Fruit fly (Drosophila melanogaster) whole organism, adult: Measurements from ENCODE around the gene CG14015.
A peak's percentile ranks its signal among the peaks of the same experiment; 100 is the strongest.

Experiments used
- CG11617 ChIP-seq: fragments of 200-800 bp; sonication (Bioruptor generic); optimal IDR thresholded peaks from 2 replicates; lab custom pipeline; 2017; ENCODE audit warnings: mild to moderate bottlenecking, missing biosample characterization, missing genetic modification reagents, missing genetic modification characterization
- CG1620 ChIP-seq: fragments of 200-800 bp; sonication (Bioruptor generic); optimal IDR thresholded peaks from 2 replicates; lab custom pipeline; 2016; ENCODE audit warnings: missing biosample characterization, missing genetic modification characterization
- CG7045 ChIP-seq: fragments of 200-800 bp; sonication (Bioruptor generic); optimal IDR thresholded peaks from 2 replicates; lab custom pipeline; 2017; ENCODE audit warnings: missing biosample characterization, mild to moderate bottlenecking, missing genetic modification characterization
- CG7101 ChIP-seq: fragments of 200-800 bp; sonication (Bioruptor generic); optimal IDR thresholded peaks from 2 replicates; lab custom pipeline; 2018; ENCODE audit warnings: missing biosample characterization, mild to moderate bottlenecking, missing genetic modification characterization, moderate library complexity
- Clk ChIP-seq: fragments of 200-800 bp; sonication (Bioruptor generic); optimal IDR thresholded peaks from 2 replicates; lab custom pipeline; 2017; ENCODE audit warnings: missing biosample characterization, missing genetic modification characterization
- bab1 ChIP-seq: fragments of 200-800 bp; sonication (Bioruptor generic); optimal IDR thresholded peaks from 3 replicates; lab custom pipeline; 2019; ENCODE audit warnings: missing biosample characterization, mild to moderate bottlenecking, missing genetic modification characterization, moderate library complexity
- cic ChIP-seq: fragments of 200-800 bp; sonication (Bioruptor generic); optimal IDR thresholded peaks from 2 replicates; lab custom pipeline; 2017; ENCODE audit warnings: missing biosample characterization, mild to moderate bottlenecking, missing genetic modification characterization, moderate library complexity
- cnc ChIP-seq, 2 experiments: fragments of >200 bp; optimal IDR thresholded peaks; 2 replicates each; lab custom pipeline; 2017
- tj ChIP-seq: fragments of 200-800 bp; sonication (Bioruptor generic); optimal IDR thresholded peaks from 3 replicates; lab custom pipeline; 2017; ENCODE audit warnings: missing biosample characterization, mild to moderate bottlenecking, missing genetic modification characterization, moderate library complexity
- toe ChIP-seq: fragments of 200-800 bp; sonication (Bioruptor generic); optimal IDR thresholded peaks from 2 replicates; lab custom pipeline; 2016; ENCODE audit warnings: missing biosample characterization, missing genetic modification characterization

dm6 chr2L:5523848-5524473 is 15.0 kb downstream of the CG14015 start, which contains the start of the genes Vps52 and Elp4:
- TF ChIP-seq cnc (optimal IDR thresholded peaks at IDR 0.05; lab: Kevin White, UChicago) = no peak
- TF ChIP-seq bab1 (GFP tag; lab: Kevin White, UChicago) = peak; percentile 59
- peak; percentile 76 for TF ChIP-seq Clk
- TF ChIP-seq cic (GFP tag; lab: Kevin White, UChicago) = no peak
- TF ChIP-seq CG7045 (GFP tag; lab: Kevin White, UChicago) = peak; percentile 80
- TF ChIP-seq toe (GFP tag; lab: Kevin White, UChicago) = no peak
- TF ChIP-seq CG7101 = peak; percentile 83
- TF ChIP-seq CG1620 (GFP tag; lab: Kevin White, UChicago) = peak; percentile 79
- TF ChIP-seq CG11617 (GFP tag; lab: Kevin White, UChicago) = peak; percentile 87
- peak; percentile 61 for TF ChIP-seq tj (GFP tag; lab: Kevin White, UChicago)
